Fruit fly (Drosophila melanogaster) whole organism, pupa: Measurements from ENCODE around the gene Argp.

Experiments
- CG10348 ChIP-seq: fragments of 200-800 bp; sonication (Bioruptor generic); IDR thresholded peaks from 2 replicates; pipeline ENCODE4 v1.3.6; 2022; ENCODE audit warnings: missing biosample characterization, missing genetic modification characterization
- CG12605 ChIP-seq: fragments of 200-800 bp; sonication (Bioruptor generic); IDR thresholded peaks from 2 replicates; pipeline ENCODE4 v1.3.6; 2022; ENCODE audit warnings: missing biosample characterization, missing genetic modification characterization
- CG13204 ChIP-seq: fragments of 200-800 bp; sonication (Bioruptor generic); optimal IDR thresholded peaks from 2 replicates; lab custom pipeline; 2018; ENCODE audit warnings: missing biosample characterization, mild to moderate bottlenecking, missing genetic modification characterization, moderate library complexity
- CG14655 ChIP-seq: fragments of 200-800 bp; sonication (Bioruptor generic); optimal IDR thresholded peaks from 3 replicates; lab custom pipeline; 2017; ENCODE audit warnings: mild to moderate bottlenecking, missing biosample characterization, missing genetic modification reagents, missing genetic modification characterization
- CG15710 ChIP-seq: fragments of 200-800 bp; sonication (Bioruptor generic); optimal IDR thresholded peaks from 2 replicates; lab custom pipeline; 2018; ENCODE audit warnings: missing biosample characterization, mild to moderate bottlenecking, missing genetic modification characterization, moderate library complexity
- CG17806 ChIP-seq: fragments of 200-800 bp; sonication (Bioruptor generic); optimal IDR thresholded peaks from 2 replicates; lab custom pipeline; 2018; ENCODE audit warnings: missing biosample characterization, mild to moderate bottlenecking, missing genetic modification characterization, moderate library complexity
- CG32121 ChIP-seq: fragments of 200-800 bp; sonication (Bioruptor generic); IDR thresholded peaks from 2 replicates; pipeline ENCODE4 v1.3.6; 2022; ENCODE audit warnings: missing biosample characterization, missing genetic modification characterization
- CG34367 ChIP-seq: fragments of 200-800 bp; sonication (Bioruptor generic); optimal IDR thresholded peaks from 2 replicates; lab custom pipeline; 2018; ENCODE audit warnings: missing biosample characterization, mild to moderate bottlenecking, missing genetic modification characterization
- CG4496 ChIP-seq: fragments of 200-800 bp; sonication (Bioruptor generic); IDR thresholded peaks from 3 replicates; pipeline ENCODE4 v1.3.6; 2022; ENCODE audit warnings: missing biosample characterization, missing genetic modification characterization
- CG8159 ChIP-seq: fragments of 200-800 bp; sonication (Bioruptor generic); optimal IDR thresholded peaks from 3 replicates; lab custom pipeline; 2018; ENCODE audit warnings: missing biosample characterization, mild to moderate bottlenecking, missing genetic modification characterization, moderate library complexity
- CG8301 ChIP-seq: fragments of 200-800 bp; sonication (Bioruptor generic); optimal IDR thresholded peaks from 2 replicates; lab custom pipeline; 2018; ENCODE audit warnings: missing biosample characterization, mild to moderate bottlenecking, missing genetic modification characterization
- CG9948 ChIP-seq: fragments of 200-800 bp; sonication (Bioruptor generic); optimal IDR thresholded peaks from 2 replicates; lab custom pipeline; 2018; ENCODE audit warnings: missing biosample characterization, mild to moderate bottlenecking, missing genetic modification characterization, moderate library complexity
- D1 ChIP-seq: fragments of 200-800 bp; sonication (Bioruptor generic); optimal IDR thresholded peaks from 2 replicates; lab custom pipeline; 2018; ENCODE audit warnings: missing biosample characterization, mild to moderate bottlenecking, missing genetic modification characterization, moderate library complexity
- EcR ChIP-seq: fragments of 200-800 bp; sonication (Bioruptor generic); optimal IDR thresholded peaks from 3 replicates; lab custom pipeline; 2019; ENCODE audit warnings: missing biosample characterization, missing genetic modification characterization, mild to moderate bottlenecking, moderate library complexity, missing genetic modification reagents
- Ets98B ChIP-seq: fragments of 200-800 bp; sonication (Bioruptor generic); IDR thresholded peaks from 2 replicates; pipeline ENCODE4 v1.3.6; 2022; ENCODE audit warnings: missing biosample characterization, missing genetic modification characterization
- Pif1A ChIP-seq: fragments of 200-800 bp; sonication (Bioruptor generic); optimal IDR thresholded peaks from 3 replicates; lab custom pipeline; 2016; ENCODE audit warnings: missing biosample characterization, missing genetic modification characterization
- Pif1B ChIP-seq: fragments of 200-800 bp; sonication (Bioruptor generic); optimal IDR thresholded peaks from 3 replicates; lab custom pipeline; 2016; ENCODE audit warnings: missing biosample characterization, missing genetic modification characterization
- Snoo ChIP-seq: fragments of 200-800 bp; sonication (Bioruptor generic); optimal IDR thresholded peaks from 3 replicates; lab custom pipeline; 2017; ENCODE audit warnings: missing biosample characterization, mild to moderate bottlenecking, missing genetic modification characterization, inconsistent platforms
- fd96Ca ChIP-seq: fragments of 200-800 bp; sonication (Bioruptor generic); IDR thresholded peaks from 3 replicates; pipeline ENCODE4 v1.3.6; 2022; ENCODE audit warnings: missing biosample characterization, missing genetic modification characterization
- gl ChIP-seq: fragments of 200-800 bp; sonication (Bioruptor generic); optimal IDR thresholded peaks from 2 replicates; lab custom pipeline; 2018; ENCODE audit warnings: missing biosample characterization, mild to moderate bottlenecking, missing genetic modification characterization
- rn ChIP-seq: fragments of 200-800 bp; sonication (Bioruptor generic); IDR thresholded peaks from 2 replicates; pipeline ENCODE4 v1.3.6; 2022; ENCODE audit warnings: missing biosample characterization, missing genetic modification characterization

Gene Argp

dm6 chr3R:13715674-13716454 is 6.1 kb upstream of the Argp start:
- TF ChIP-seq CG8301 (tag; lab: Kevin White, UChicago) (no peak), CG10348 (GFP tag; lab: Robert Waterston, UW) (no peak), CG12605 (GFP tag; lab: Robert Waterston, UW) (peak; percentile 60), Pif1A (GFP tag; lab: Kevin White, UChicago) (peak; percentile 49), CG9948 (tag; lab: Kevin White, UChicago) (no peak), CG32121 (GFP tag; lab: Robert Waterston, UW) (no peak), CG13204 (GFP tag; lab: Kevin White, UChicago) (peak; percentile 59), EcR (GFP tag; lab: Kevin White, UChicago) (peak; percentile 42), fd96Ca (GFP tag; lab: Robert Waterston, UW) (no peak), CG4496 (GFP tag; lab: Robert Waterston, UW) (no peak), Snoo (tag; lab: Kevin White, UChicago) (no peak), CG17806 (tag; lab: Kevin White, UChicago) (no peak), rn (GFP tag; lab: Robert Waterston, UW) (no peak), D1 (tag; lab: Kevin White, UChicago) (no peak), CG8159 (tag; lab: Kevin White, UChicago) (peak; percentile 47), CG34367 (tag; lab: Kevin White, UChicago) (peak; percentile 46), Pif1B (GFP tag; lab: Kevin White, UChicago) (peak; percentile 33), gl (peak; percentile 77), CG15710 (tag; lab: Kevin White, UChicago) (peak; percentile 52), Ets98B (no peak; the same call in 1 of the 2 replicates), CG14655 (GFP tag; lab: Kevin White, UChicago) (peak; percentile 28)

dm6 chr3R:13715012-13715673 is 5.4 kb upstream of the Argp start, which contains the start of gene kmr:
TSS of gene kmr (plus strand) at chr3R:13715207.
- TF ChIP-seq Snoo (tag; lab: Kevin White, UChicago), result no peak
- TF ChIP-seq CG17806 (tag; lab: Kevin White, UChicago), result no peak
- peak; percentile 65 for TF ChIP-seq CG13204 (GFP tag; lab: Kevin White, UChicago)
- TF ChIP-seq CG10348 (GFP tag; lab: Robert Waterston, UW), result no peak
- peak; percentile 62; the same call in 1 of the 2 replicates for TF ChIP-seq Ets98B
- TF ChIP-seq Pif1B (GFP tag; lab: Kevin White, UChicago), result peak; percentile 7
- TF ChIP-seq EcR (GFP tag; lab: Kevin White, UChicago), result peak; percentile 73
- no peak; the same call in 2 of the 3 replicates for TF ChIP-seq fd96Ca (GFP tag; lab: Robert Waterston, UW)
- TF ChIP-seq CG4496 (GFP tag; lab: Robert Waterston, UW), result peak; percentile 64; the same call in 2 of the 3 replicates
- no peak for TF ChIP-seq D1 (tag; lab: Kevin White, UChicago)
- no peak; the same call in 1 of the 2 replicates for TF ChIP-seq CG12605 (GFP tag; lab: Robert Waterston, UW)
- no peak for TF ChIP-seq rn (GFP tag; lab: Robert Waterston, UW)
- peak; percentile 50 for TF ChIP-seq CG32121 (GFP tag; lab: Robert Waterston, UW)
- no peak for TF ChIP-seq CG34367 (tag; lab: Kevin White, UChicago)
- peak; percentile 63 for TF ChIP-seq Pif1A (GFP tag; lab: Kevin White, UChicago)
- TF ChIP-seq gl, result peak; percentile 27
- no peak for TF ChIP-seq CG8159 (tag; lab: Kevin White, UChicago)
- no peak for TF ChIP-seq CG8301 (tag; lab: Kevin White, UChicago)

dm6 chr3R:13713984-13714532 is 4.3 kb upstream of the Argp start:
- no peak for TF ChIP-seq CG12605 (GFP tag; lab: Robert Waterston, UW)
- no peak for TF ChIP-seq fd96Ca (GFP tag; lab: Robert Waterston, UW)
- TF ChIP-seq D1 (tag; lab: Kevin White, UChicago), result no peak
- TF ChIP-seq Pif1A (GFP tag; lab: Kevin White, UChicago), result peak; percentile 39
- TF ChIP-seq CG10348 (GFP tag; lab: Robert Waterston, UW), result no peak
- no peak for TF ChIP-seq CG13204 (GFP tag; lab: Kevin White, UChicago)
- no peak for TF ChIP-seq CG34367 (tag; lab: Kevin White, UChicago)
- peak; percentile 20 for TF ChIP-seq CG8159 (tag; lab: Kevin White, UChicago)
- no peak for TF ChIP-seq CG8301 (tag; lab: Kevin White, UChicago)
- no peak for TF ChIP-seq CG17806 (tag; lab: Kevin White, UChicago)
- no peak for TF ChIP-seq CG9948 (tag; lab: Kevin White, UChicago)
- peak; percentile 45; the same call in 2 of the 3 replicates for TF ChIP-seq CG4496 (GFP tag; lab: Robert Waterston, UW)
- no peak for TF ChIP-seq EcR (GFP tag; lab: Kevin White, UChicago)
- TF ChIP-seq Snoo (tag; lab: Kevin White, UChicago), result no peak
- no peak for TF ChIP-seq CG15710 (tag; lab: Kevin White, UChicago)
- peak; percentile 16 for TF ChIP-seq gl
- TF ChIP-seq CG14655 (GFP tag; lab: Kevin White, UChicago), result no peak
- TF ChIP-seq Pif1B (GFP tag; lab: Kevin White, UChicago), result peak; percentile 9
- no peak for TF ChIP-seq CG32121 (GFP tag; lab: Robert Waterston, UW)
- TF ChIP-seq Ets98B, result peak; percentile 52
- TF ChIP-seq rn (GFP tag; lab: Robert Waterston, UW), result no peak
- TF ChIP-seq, all 21 proteins: peak for 6

- TF ChIP-seq CG17806 (tag; lab: Kevin White, UChicago), result peak; percentile 60
- TF ChIP-seq CG14655 (GFP tag; lab: Kevin White, UChicago), result peak; percentile 69
- TF ChIP-seq Ets98B, result no peak; the same call in 1 of the 2 replicates
- peak; percentile 64 for TF ChIP-seq CG15710 (tag; lab: Kevin White, UChicago)
- peak; percentile 18 for TF ChIP-seq Pif1A (GFP tag; lab: Kevin White, UChicago)
- no peak for TF ChIP-seq EcR (GFP tag; lab: Kevin White, UChicago)
- peak; percentile 62 for TF ChIP-seq CG8301 (tag; lab: Kevin White, UChicago)
- peak; percentile 38; the same call in 1 of the 2 replicates for TF ChIP-seq CG12605 (GFP tag; lab: Robert Waterston, UW)
- no peak for TF ChIP-seq CG13204 (GFP tag; lab: Kevin White, UChicago)
- TF ChIP-seq CG4496 (GFP tag; lab: Robert Waterston, UW), result peak; percentile 44; the same call in 2 of the 3 replicates
- TF ChIP-seq Snoo (tag; lab: Kevin White, UChicago), result peak; percentile 28
- TF ChIP-seq gl, result no peak
- no peak for TF ChIP-seq rn (GFP tag; lab: Robert Waterston, UW)
- TF ChIP-seq D1 (tag; lab: Kevin White, UChicago), result no peak
- TF ChIP-seq CG34367 (tag; lab: Kevin White, UChicago), result peak; percentile 54
- no peak for TF ChIP-seq CG10348 (GFP tag; lab: Robert Waterston, UW)
- TF ChIP-seq CG9948 (tag; lab: Kevin White, UChicago), result peak; percentile 69
- no peak for TF ChIP-seq fd96Ca (GFP tag; lab: Robert Waterston, UW)
- TF ChIP-seq Pif1B (GFP tag; lab: Kevin White, UChicago), result peak; percentile 7
- peak; percentile 77 for TF ChIP-seq CG8159 (tag; lab: Kevin White, UChicago)
- TF ChIP-seq CG32121 (GFP tag; lab: Robert Waterston, UW), result peak; percentile 32; the same call in 1 of the 2 replicates
- TF ChIP-seq, all 21 proteins: peak for 13
These were observed 3.8 kb upstream of the Argp start for dm6 chr3R:13713541-13713940.
